Worm (Caenorhabditis elegans) whole organism, L4 larva: ENCODE data around the gene C15C8.5.

ENCODE experiments used
- Y48G9A.11 ChIP-seq: fragments of 200-800 bp; sonication (Bioruptor generic); IDR thresholded peaks from 2 replicates; pipeline ENCODE4 v1.3.6; 2022; ENCODE audit warnings: missing genetic modification reagents, missing genetic modification characterization, missing compliant biosample characterization
- daf-19 ChIP-seq: fragments of 200-800 bp; sonication (Bioruptor generic); conservative IDR thresholded peaks from 2 replicates; pipeline ENCODE4 v1.3.6; 2022; ENCODE audit warnings: missing genetic modification characterization, missing compliant biosample characterization
- dpl-1 ChIP-seq: fragments of 150-350 bp; optimal IDR thresholded peaks from 2 replicates; lab custom pipeline; 2014; ENCODE audit warnings: missing biosample characterization, missing genetic modification reagents, missing genetic modification characterization
- lsy-2 ChIP-seq, 2 experiments: fragments of 150-350 bp in 1 of 2; sonication (generic microtip) in 1 of 2; optimal IDR thresholded peaks; 2 replicates each; lab custom pipeline; 2014 to 2017; ENCODE audit warnings: missing biosample characterization in 2 of 2, missing genetic modification characterization in 2 of 2

- TF ChIP-seq lsy-2 (tag; optimal IDR thresholded peaks at IDR 0.05; lab: Kevin White, UChicago) (no peak), daf-19 (no peak), dpl-1 (GFP tag; lab: Kevin White, UChicago) (no peak), Y48G9A.11 (GFP tag; lab: Robert Waterston, UW) (no peak)
Observed at ce11 chrV:12796908-12797490, 49.2 kb downstream of the C15C8.5 start.
